Worm (Caenorhabditis elegans): ENCODE results near the gene T25D1.3.

T25D1.3 gene

ce11 chrX:16527815-16528214 lies 22.4 kb downstream of the T25D1.3 start:
- no peak for TF ChIP-seq nhr-28 (tag; optimal IDR thresholded peaks at IDR 0.05)
- no peak for TF ChIP-seq mml-1 (tag; optimal IDR thresholded peaks at IDR 0.05)
- no peak for TF ChIP-seq skn-1 (tag; optimal IDR thresholded peaks at IDR 0.05)
- TF ChIP-seq R02D3.7 (tag; optimal IDR thresholded peaks at IDR 0.05): no peak
- no peak for TF ChIP-seq tbx-2 (tag; optimal IDR thresholded peaks at IDR 0.05)
- no peak for TF ChIP-seq nhr-67 (tag; optimal IDR thresholded peaks at IDR 0.05)
- TF ChIP-seq lin-15B (tag; optimal IDR thresholded peaks at IDR 0.05): no peak
- no peak for TF ChIP-seq nhr-12 (tag; optimal IDR thresholded peaks at IDR 0.05)
- TF ChIP-seq lsy-12 (tag; optimal IDR thresholded peaks at IDR 0.05): no peak
- no peak for TF ChIP-seq ceh-16 (tag; optimal IDR thresholded peaks at IDR 0.05)
- no peak for TF ChIP-seq unc-62 (GFP tag; optimal IDR thresholded peaks at IDR 0.05)
- no peak for TF ChIP-seq nhr-11 (tag; optimal IDR thresholded peaks at IDR 0.05)
- TF ChIP-seq nhr-237 (tag; optimal IDR thresholded peaks at IDR 0.05): no peak
- TF ChIP-seq ztf-11 (tag; optimal IDR thresholded peaks at IDR 0.05): no peak
- no peak for TF ChIP-seq nfya-1 (tag; optimal IDR thresholded peaks at IDR 0.05; ENCODE audit: insufficient read depth)

- TF ChIP-seq daf-12 (tag; optimal IDR thresholded peaks at IDR 0.05) (no peak), nhr-25 (tag; optimal IDR thresholded peaks at IDR 0.05) (peak; percentile 7), nhr-43 (tag; optimal IDR thresholded peaks at IDR 0.05; ENCODE audit: poor library complexity, severe bottlenecking) (peak; percentile 33)
These were observed 24.5 kb downstream of the T25D1.3 start for ce11 chrX:16529937-16530336.

- no peak for TF ChIP-seq ama-1 (optimal IDR thresholded peaks at IDR 0.05)
- no peak for TF ChIP-seq ztf-11 (tag; optimal IDR thresholded peaks at IDR 0.05)
- TF ChIP-seq nhr-67 (tag; optimal IDR thresholded peaks at IDR 0.05): no peak
- TF ChIP-seq unc-39 (tag; optimal IDR thresholded peaks at IDR 0.05): no peak
- TF ChIP-seq elt-1 (tag; optimal IDR thresholded peaks at IDR 0.05): no peak
- TF ChIP-seq fkh-2 (tag; optimal IDR thresholded peaks at IDR 0.05): no peak
- no peak for TF ChIP-seq nfya-1 (tag; optimal IDR thresholded peaks at IDR 0.05; ENCODE audit: insufficient read depth)
- TF ChIP-seq fos-1 (tag; optimal IDR thresholded peaks at IDR 0.05): no peak
- TF ChIP-seq lin-39 (tag; optimal IDR thresholded peaks at IDR 0.05): no peak
- TF ChIP-seq nhr-77 (tag; optimal IDR thresholded peaks at IDR 0.05): no peak
- no peak for TF ChIP-seq ceh-9 (tag; optimal IDR thresholded peaks at IDR 0.05)
These were observed 25.0 kb downstream of the T25D1.3 start for ce11 chrX:16530455-16530854.

ce11 chrX:16532513-16532912 lies 27.1 kb downstream of the T25D1.3 start:
- TF ChIP-seq zag-1 (tag; optimal IDR thresholded peaks at IDR 0.05) (no peak), lin-15B (tag; optimal IDR thresholded peaks at IDR 0.05) (no peak), hmg-11 (tag; optimal IDR thresholded peaks at IDR 0.05) (no peak), ceh-28 (tag; optimal IDR thresholded peaks at IDR 0.05) (no peak), pqm-1 (tag; optimal IDR thresholded peaks at IDR 0.05) (no peak), ztf-11 (tag; optimal IDR thresholded peaks at IDR 0.05) (no peak), ama-1 (optimal IDR thresholded peaks at IDR 0.05) (no peak), ztf-4 (tag; optimal IDR thresholded peaks at IDR 0.05) (no peak), ceh-16 (tag; optimal IDR thresholded peaks at IDR 0.05) (no peak), ceh-9 (tag; optimal IDR thresholded peaks at IDR 0.05) (no peak), elt-2 (tag; optimal IDR thresholded peaks at IDR 0.05) (no peak), fkh-2 (tag; optimal IDR thresholded peaks at IDR 0.05) (no peak), elt-1 (tag; optimal IDR thresholded peaks at IDR 0.05) (no peak), nhr-237 (tag; optimal IDR thresholded peaks at IDR 0.05) (no peak)

ce11 chrX:16533860-16534259 lies 28.4 kb downstream of the T25D1.3 start:
- TF ChIP-seq nhr-28 (tag; optimal IDR thresholded peaks at IDR 0.05) (no peak), ceh-82 (tag; optimal IDR thresholded peaks at IDR 0.05) (no peak)

- TF ChIP-seq nfya-1 (tag; optimal IDR thresholded peaks at IDR 0.05; ENCODE audit: insufficient read depth) (peak; percentile 36), lin-39 (tag; optimal IDR thresholded peaks at IDR 0.05) (peak; percentile 46), elt-3 (tag; optimal IDR thresholded peaks at IDR 0.05) (no peak), egl-5 (tag; optimal IDR thresholded peaks at IDR 0.05) (peak; percentile 61), unc-62 (GFP tag; optimal IDR thresholded peaks at IDR 0.05) (peak; percentile 51)
These were observed 29.1 kb downstream of the T25D1.3 start for ce11 chrX:16534564-16534963.
